Fruit fly (Drosophila melanogaster) Kc167 (cell line): ENCODE measurements around the gene CG43342.

Experiments used
- Myc ChIP-seq: fragments of >200 bp; optimal IDR thresholded peaks from 2 replicates; lab custom pipeline; 2017; ENCODE audit warnings: missing external identifiers
- h ChIP-seq: fragments of >200 bp; optimal IDR thresholded peaks from 3 replicates; lab custom pipeline; 2018; ENCODE audit warnings: missing external identifiers
- psq ChIP-seq: fragments of >200 bp; optimal IDR thresholded peaks from 2 replicates; lab custom pipeline; 2017; ENCODE audit warnings: missing external identifiers

dm6 chr3R:22342151-22342550, 39.0 kb upstream of the CG43342 start, which contains the start of gene CG5386:
- no peak for TF ChIP-seq Myc (lab: Kevin White, UChicago)
- no peak for TF ChIP-seq h (lab: Kevin White, UChicago)
- TF ChIP-seq psq = no peak
